Worm (Caenorhabditis elegans): Measurements from ENCODE around the gene tsp-16.
A peak's percentile ranks its signal among the peaks of the same experiment; 100 is the strongest.

Gene tsp-16

ce11 chrX:6996448-6996847, at the start of gene tsp-16, which contains the start of gene F01E11.20:
Gene tsp-16 (minus strand): TSS chrX:6996620.
Gene F01E11.20 (minus strand): TSS chrX:6996548.
- TF ChIP-seq nhr-77 (tag; optimal IDR thresholded peaks at IDR 0.05) (peak; percentile 6), nhr-237 (tag; optimal IDR thresholded peaks at IDR 0.05) (no peak)

- TF ChIP-seq zip-4 (GFP tag; optimal IDR thresholded peaks at IDR 0.05): no peak
- peak; percentile 13 for TF ChIP-seq xbp-1 (tag; optimal IDR thresholded peaks at IDR 0.05)
- TF ChIP-seq nhr-71 (tag; optimal IDR thresholded peaks at IDR 0.05): peak; percentile 21
- no peak for TF ChIP-seq aha-1 (tag; optimal IDR thresholded peaks at IDR 0.05)
- TF ChIP-seq nhr-47 (tag; optimal IDR thresholded peaks at IDR 0.05): peak; percentile 27
- TF ChIP-seq pax-3 (tag; optimal IDR thresholded peaks at IDR 0.05): no peak
- peak; percentile 0 for TF ChIP-seq swsn-7 (tag; optimal IDR thresholded peaks at IDR 0.05)
- TF ChIP-seq tbx-2 (tag; optimal IDR thresholded peaks at IDR 0.05): peak; percentile 63
- TF ChIP-seq nhr-84 (tag; optimal IDR thresholded peaks at IDR 0.05): no peak
- TF ChIP-seq blmp-1 (tag; optimal IDR thresholded peaks at IDR 0.05): no peak
- no peak for TF ChIP-seq egl-13 (tag; optimal IDR thresholded peaks at IDR 0.05)
- TF ChIP-seq irx-1 (tag; optimal IDR thresholded peaks at IDR 0.05): no peak
- TF ChIP-seq unc-62 (GFP tag; optimal IDR thresholded peaks at IDR 0.05): no peak
- TF ChIP-seq ces-1 (GFP tag; optimal IDR thresholded peaks at IDR 0.05): peak; percentile 94
- no peak for TF ChIP-seq unc-130 (tag; optimal IDR thresholded peaks at IDR 0.05)
- peak; percentile 80 for TF ChIP-seq lin-14 (GFP tag; optimal IDR thresholded peaks at IDR 0.05)
Observed at ce11 chrX:7040760-7041159, 44.3 kb upstream of the tsp-16 start.

ce11 chrX:7037998-7038397, 41.6 kb upstream of the tsp-16 start:
- TF ChIP-seq lir-3 (tag; optimal IDR thresholded peaks at IDR 0.05; ENCODE audit: poor library complexity) (no peak), efl-1 (optimal IDR thresholded peaks at IDR 0.05) (no peak), efl-1 (GFP tag; optimal IDR thresholded peaks at IDR 0.05 in 1 of 2) (no peak), lin-14 (GFP tag; optimal IDR thresholded peaks at IDR 0.05) (peak; percentile 50), fkh-10 (GFP tag; optimal IDR thresholded peaks at IDR 0.05) (peak; percentile 62)

ce11 chrX:7035937-7036336, 39.5 kb upstream of the tsp-16 start, which contains the start of gene cest-19:
Gene cest-19 (minus strand): TSS chrX:7036037.
- no peak for TF ChIP-seq unc-130 (tag; optimal IDR thresholded peaks at IDR 0.05)
- no peak for TF ChIP-seq jun-1 (tag; optimal IDR thresholded peaks at IDR 0.05)
- TF ChIP-seq fkh-4 (tag; optimal IDR thresholded peaks at IDR 0.05; ENCODE audit: borderline replicate concordance): no peak
- no peak for TF ChIP-seq zip-4 (GFP tag; optimal IDR thresholded peaks at IDR 0.05)
- TF ChIP-seq nhr-77 (tag; optimal IDR thresholded peaks at IDR 0.05): no peak

- no peak for TF ChIP-seq Y116A8C.19 (tag; optimal IDR thresholded peaks at IDR 0.05; ENCODE audit: borderline replicate concordance)
- TF ChIP-seq fkh-10 (GFP tag; optimal IDR thresholded peaks at IDR 0.05): peak; percentile 53
- TF ChIP-seq lin-14 (GFP tag; optimal IDR thresholded peaks at IDR 0.05): peak; percentile 50
Observed at ce11 chrX:7033716-7034270, 37.4 kb upstream of the tsp-16 start.

ce11 chrX:7028836-7029235, 32.4 kb upstream of the tsp-16 start, which contains the start of gene flp-26:
Gene flp-26 (plus strand): TSS chrX:7029136.
- TF ChIP-seq nhr-47 (tag; optimal IDR thresholded peaks at IDR 0.05) (no peak), fkh-4 (tag; optimal IDR thresholded peaks at IDR 0.05; ENCODE audit: borderline replicate concordance) (no peak), sptf-1 (tag; optimal IDR thresholded peaks at IDR 0.05) (no peak), aha-1 (tag; optimal IDR thresholded peaks at IDR 0.05) (no peak)

- TF ChIP-seq C04F5.9 (tag; optimal IDR thresholded peaks at IDR 0.05) (no peak), C34B4.2 (tag; optimal IDR thresholded peaks at IDR 0.05) (no peak), fkh-10 (GFP tag; optimal IDR thresholded peaks at IDR 0.05) (peak; percentile 46), nhr-237 (tag; optimal IDR thresholded peaks at IDR 0.05) (no peak), dsc-1 (tag; optimal IDR thresholded peaks at IDR 0.05) (no peak), ceh-63 (GFP tag; optimal IDR thresholded peaks at IDR 0.05) (no peak), ama-1 (optimal IDR thresholded peaks at IDR 0.05) (no peak)
Observed at ce11 chrX:7019733-7020132, 23.3 kb upstream of the tsp-16 start, which contains the start of gene cah-5. Gene cah-5 (plus strand): TSS chrX:7020033.
